Fruit fly (Drosophila melanogaster): Measurements from ENCODE around the gene Sf3b3.

DNA sequence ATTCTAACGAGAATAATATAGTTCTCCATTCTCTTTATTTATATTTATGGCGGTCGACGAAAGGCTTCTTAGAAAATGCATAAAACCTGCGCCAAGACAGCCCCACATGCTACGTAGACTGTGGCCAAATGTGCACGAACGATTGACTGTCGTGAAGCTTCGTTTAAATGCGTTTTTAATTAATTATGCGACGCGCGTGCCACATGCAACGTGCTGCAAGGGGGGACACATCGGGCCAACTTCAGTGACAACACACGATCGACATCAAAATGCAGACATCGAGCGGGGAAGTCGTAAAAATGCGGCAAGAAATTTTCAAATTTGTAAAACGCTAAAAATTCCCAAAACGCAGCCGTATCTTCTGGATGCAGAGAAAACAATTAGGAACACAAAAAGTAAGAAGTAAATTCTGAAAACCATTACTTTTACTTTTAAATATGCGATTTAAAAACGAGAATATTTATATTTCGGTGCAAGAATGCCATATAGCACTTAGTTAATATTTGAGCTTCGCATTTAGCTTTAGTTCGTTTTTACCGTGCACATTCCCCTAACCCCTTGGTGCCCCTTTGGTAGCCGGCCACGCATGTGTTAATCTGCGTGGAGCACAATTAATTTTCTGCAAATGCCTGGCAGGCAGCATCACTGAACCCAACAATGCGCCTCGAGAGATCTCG is 33.2 kb downstream of the Sf3b3 start:
- TF ChIP-seq CG17806 (tag; optimal IDR thresholded peaks at IDR 0.05) = peak; percentile 58
- peak; percentile 32 for TF ChIP-seq CG9948 (tag; optimal IDR thresholded peaks at IDR 0.05)
- no peak for TF ChIP-seq CG13204 (GFP tag; optimal IDR thresholded peaks at IDR 0.05)
- TF ChIP-seq CG32121 (GFP tag; IDR thresholded peaks at IDR 0.05) = peak; percentile 33; the same call in 1 of the 2 replicates
- no peak for TF ChIP-seq rn (GFP tag; IDR thresholded peaks at IDR 0.05)
- TF ChIP-seq CG15710 (tag; optimal IDR thresholded peaks at IDR 0.05) = peak; percentile 47
- TF ChIP-seq CG8301 (tag; optimal IDR thresholded peaks at IDR 0.05) = peak; percentile 65
- TF ChIP-seq EcR (GFP tag; optimal IDR thresholded peaks at IDR 0.05) = no peak
- 0 out of 3 replicates have a peak, but pooled peaks have one; percentile 7 for TF ChIP-seq fd96Ca (GFP tag; IDR thresholded peaks at IDR 0.05)
- peak; percentile 47; the same call in 1 of the 2 replicates for TF ChIP-seq CG12605 (GFP tag; IDR thresholded peaks at IDR 0.05)
- TF ChIP-seq Pif1B (GFP tag; optimal IDR thresholded peaks at IDR 0.05) = no peak
- TF ChIP-seq Ets98B (GFP tag; IDR thresholded peaks at IDR 0.05) = peak; percentile 63

Data from whole organism, pupa.